Worm (Caenorhabditis elegans): ENCODE measurements around the gene farl-11.

farl-11 gene

DNA sequence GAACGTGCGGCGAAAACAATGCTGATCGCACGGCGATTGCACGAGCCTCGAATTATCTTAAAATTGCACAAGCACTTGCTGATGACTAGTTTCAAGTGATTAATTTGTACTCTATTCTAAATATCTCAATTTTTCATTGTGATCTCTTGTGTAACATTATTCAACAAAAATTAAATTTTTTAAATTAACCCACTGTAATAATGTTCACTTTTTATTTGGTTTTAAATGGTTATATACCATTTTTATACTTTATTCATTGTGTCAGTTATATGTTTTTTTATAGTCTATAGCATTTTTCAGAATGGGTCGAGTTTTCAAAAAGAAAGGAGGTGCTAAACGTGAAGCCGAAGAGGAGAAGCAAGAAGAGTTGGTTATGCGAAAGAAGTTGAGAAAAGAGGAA, 51.2 kb downstream of the farl-11 start, which contains the start of gene ZK1127.4:
ZK1127.4 (plus strand) TSS at position 301 of the 400 bp plus-strand sequence.
- no peak for TF ChIP-seq ceh-83 (GFP tag; optimal IDR thresholded peaks at IDR 0.05)
- TF ChIP-seq nhr-28 (tag; optimal IDR thresholded peaks at IDR 0.05), result no peak
- TF ChIP-seq nhr-76 (tag; optimal IDR thresholded peaks at IDR 0.05), result no peak
- no peak for TF ChIP-seq nhr-12 (tag; optimal IDR thresholded peaks at IDR 0.05)
- no peak for TF ChIP-seq ceh-39 (tag; optimal IDR thresholded peaks at IDR 0.05)
- TF ChIP-seq unc-39 (tag; optimal IDR thresholded peaks at IDR 0.05), result no peak
- no peak for TF ChIP-seq lin-32 (GFP tag; optimal IDR thresholded peaks at IDR 0.05)
- TF ChIP-seq snpc-4 (tag; optimal IDR thresholded peaks at IDR 0.05), result no peak
- no peak for TF ChIP-seq mab-5 (tag; optimal IDR thresholded peaks at IDR 0.05)
- TF ChIP-seq tbx-8 (GFP tag; optimal IDR thresholded peaks at IDR 0.05), result no peak
- no peak for TF ChIP-seq nhr-2 (tag; optimal IDR thresholded peaks at IDR 0.05)
- no peak for TF ChIP-seq ztf-11 (tag; optimal IDR thresholded peaks at IDR 0.05)
- TF ChIP-seq unc-120 (tag; optimal IDR thresholded peaks at IDR 0.05; ENCODE audit: poor library complexity, severe bottlenecking), result no peak
- TF ChIP-seq cnd-1 (tag; optimal IDR thresholded peaks at IDR 0.05), result no peak
- no peak for TF ChIP-seq drap-1 (GFP tag; optimal IDR thresholded peaks at IDR 0.05)
- TF ChIP-seq mls-2 (tag; optimal IDR thresholded peaks at IDR 0.05), result no peak
- TF ChIP-seq sem-2 (GFP tag; optimal IDR thresholded peaks at IDR 0.05), result no peak
- TF ChIP-seq lin-13 (tag; optimal IDR thresholded peaks at IDR 0.05), result no peak

DNA sequence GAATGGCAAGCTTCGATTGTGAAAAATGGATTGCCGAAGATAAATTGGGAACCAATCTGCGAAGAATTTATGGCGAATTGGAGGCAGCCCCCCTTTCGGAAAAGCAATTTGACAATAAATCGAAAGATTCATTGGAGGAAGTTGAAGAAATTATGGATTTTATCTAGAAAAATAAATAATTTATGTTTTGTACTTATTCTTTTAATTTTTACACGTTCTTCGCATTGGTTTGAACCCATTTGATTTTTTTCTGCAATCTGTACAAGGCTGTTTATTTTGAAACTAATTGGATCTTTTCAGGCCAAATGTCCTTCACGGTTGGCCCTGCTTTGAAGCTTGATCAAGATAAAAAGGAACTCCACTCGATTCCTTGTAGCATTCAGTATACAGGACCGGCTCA, 51.8 kb downstream of the farl-11 start, which contains the start of gene ZK1127.13:
ZK1127.13 (plus strand) TSS at position 301 of the 400 bp plus-strand sequence.
- TF ChIP-seq zip-8 (tag; optimal IDR thresholded peaks at IDR 0.05), result no peak

DNA sequence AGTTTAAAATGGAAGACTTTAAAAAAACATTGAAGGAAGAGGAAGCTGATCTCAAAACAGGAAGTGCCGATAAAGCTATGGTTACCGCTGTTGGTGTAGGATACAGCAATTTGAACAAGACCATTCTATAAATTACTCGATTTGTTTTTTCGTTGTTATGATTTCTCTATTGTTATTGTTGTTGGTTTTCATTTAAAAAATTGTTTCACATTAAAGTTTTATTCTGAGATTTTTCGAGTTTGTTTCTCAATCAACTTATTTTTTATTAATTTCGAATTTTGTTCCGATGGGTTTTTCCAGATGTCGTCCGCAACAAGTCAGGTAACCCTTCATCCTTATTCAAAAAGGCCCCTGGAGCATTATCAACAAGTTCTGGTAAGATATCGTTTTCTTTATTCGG, 53.1 kb downstream of the farl-11 start, which contains the start of gene ZK1127.12:
ZK1127.12 (plus strand) TSS at position 301 of the 400 bp plus-strand sequence.
- TF ChIP-seq bed-3 (GFP tag; optimal IDR thresholded peaks at IDR 0.05), result no peak
- no peak for TF ChIP-seq zip-8 (tag; optimal IDR thresholded peaks at IDR 0.05)
- no peak for TF ChIP-seq ces-1 (GFP tag; optimal IDR thresholded peaks at IDR 0.05)
- no peak for TF ChIP-seq nhr-12 (tag; optimal IDR thresholded peaks at IDR 0.05)
